Worm (Caenorhabditis elegans): Measurements from ENCODE around the gene F47H4.2.

F47H4.2 gene

ce11 chrV:17328497-17328896, 24.6 kb upstream of the F47H4.2 start, which contains the start of gene srg-44:
srg-44 (plus strand) TSS chrV:17328797.
- TF ChIP-seq med-1 (GFP tag; optimal IDR thresholded peaks at IDR 0.05; ENCODE audit: insufficient read depth) (no peak), cog-1 (tag; optimal IDR thresholded peaks at IDR 0.05) (no peak), ztf-29 (GFP tag; IDR thresholded peaks at IDR 0.05) (no peak), T22C8.4 (GFP tag; IDR thresholded peaks at IDR 0.05) (no peak), flt-1 (GFP tag; IDR thresholded peaks at IDR 0.05) (no peak), klf-2 (GFP tag; conservative IDR thresholded peaks at IDR 0.05) (no peak), ztf-23 (GFP tag; IDR thresholded peaks at IDR 0.05) (no peak), tab-1 (GFP tag; IDR thresholded peaks at IDR 0.05) (no peak), ref-1 (GFP tag; conservative IDR thresholded peaks at IDR 0.05) (no peak)

- TF ChIP-seq klf-2 (GFP tag; conservative IDR thresholded peaks at IDR 0.05) = no peak
- no peak for TF ChIP-seq ref-1 (GFP tag; conservative IDR thresholded peaks at IDR 0.05)
- TF ChIP-seq med-1 (GFP tag; optimal IDR thresholded peaks at IDR 0.05; ENCODE audit: insufficient read depth) = no peak
- no peak for TF ChIP-seq tab-1 (GFP tag; IDR thresholded peaks at IDR 0.05)
- TF ChIP-seq cog-1 (tag; optimal IDR thresholded peaks at IDR 0.05) = no peak
- TF ChIP-seq ztf-29 (GFP tag; IDR thresholded peaks at IDR 0.05) = no peak
- no peak for TF ChIP-seq ztf-23 (GFP tag; IDR thresholded peaks at IDR 0.05)
- TF ChIP-seq T22C8.4 (GFP tag; IDR thresholded peaks at IDR 0.05) = no peak
- no peak for TF ChIP-seq flt-1 (GFP tag; IDR thresholded peaks at IDR 0.05)
Measured at ce11 chrV:17331340-17331739, 21.8 kb upstream of the F47H4.2 start, which contains the start of gene fbxa-185. fbxa-185 (plus strand) TSS chrV:17331640.

ce11 chrV:17339349-17339748, 13.8 kb upstream of the F47H4.2 start:
- TF ChIP-seq med-1 (GFP tag; optimal IDR thresholded peaks at IDR 0.05; ENCODE audit: insufficient read depth) (no peak), klf-2 (GFP tag; conservative IDR thresholded peaks at IDR 0.05) (no peak), ref-1 (GFP tag; conservative IDR thresholded peaks at IDR 0.05) (no peak), flt-1 (GFP tag; IDR thresholded peaks at IDR 0.05) (no peak), ztf-23 (GFP tag; IDR thresholded peaks at IDR 0.05) (no peak), tab-1 (GFP tag; IDR thresholded peaks at IDR 0.05) (no peak), T22C8.4 (GFP tag; IDR thresholded peaks at IDR 0.05) (no peak), ztf-29 (GFP tag; IDR thresholded peaks at IDR 0.05) (no peak), cog-1 (tag; optimal IDR thresholded peaks at IDR 0.05) (no peak)

- TF ChIP-seq ztf-29 (GFP tag; IDR thresholded peaks at IDR 0.05) (no peak), klf-2 (GFP tag; conservative IDR thresholded peaks at IDR 0.05) (no peak), med-1 (GFP tag; optimal IDR thresholded peaks at IDR 0.05; ENCODE audit: insufficient read depth) (no peak), cog-1 (tag; optimal IDR thresholded peaks at IDR 0.05) (no peak)
Measured at ce11 chrV:17344876-17345275, 8.2 kb upstream of the F47H4.2 start, which contains the start of the genes fbxa-188 and fbxa-189. fbxa-188 (minus strand) TSS chrV:17344926. fbxa-189 (plus strand) TSS chrV:17345214.

- no peak for TF ChIP-seq ref-1 (GFP tag; conservative IDR thresholded peaks at IDR 0.05)
- TF ChIP-seq T22C8.4 (GFP tag; IDR thresholded peaks at IDR 0.05) = no peak
- TF ChIP-seq ztf-23 (GFP tag; IDR thresholded peaks at IDR 0.05) = no peak
- no peak for TF ChIP-seq flt-1 (GFP tag; IDR thresholded peaks at IDR 0.05)
- no peak for TF ChIP-seq ztf-29 (GFP tag; IDR thresholded peaks at IDR 0.05)
- no peak for TF ChIP-seq klf-2 (GFP tag; conservative IDR thresholded peaks at IDR 0.05)
- TF ChIP-seq tab-1 (GFP tag; IDR thresholded peaks at IDR 0.05) = no peak
- no peak for TF ChIP-seq med-1 (GFP tag; optimal IDR thresholded peaks at IDR 0.05; ENCODE audit: insufficient read depth)
- TF ChIP-seq cog-1 (tag; optimal IDR thresholded peaks at IDR 0.05) = no peak
Measured at ce11 chrV:17347602-17348001, 5.5 kb upstream of the F47H4.2 start, which contains the start of gene skr-5. skr-5 (plus strand) TSS chrV:17347902.

ce11 chrV:17350093-17350492, 3.0 kb upstream of the F47H4.2 start, which contains the start of gene lsy-27:
lsy-27 (minus strand) TSS chrV:17350193.
- no peak for TF ChIP-seq ref-1 (GFP tag; conservative IDR thresholded peaks at IDR 0.05)
- no peak for TF ChIP-seq med-1 (GFP tag; optimal IDR thresholded peaks at IDR 0.05; ENCODE audit: insufficient read depth)
- no peak for TF ChIP-seq T22C8.4 (GFP tag; IDR thresholded peaks at IDR 0.05)
- no peak for TF ChIP-seq klf-2 (GFP tag; conservative IDR thresholded peaks at IDR 0.05)
- no peak for TF ChIP-seq cog-1 (tag; optimal IDR thresholded peaks at IDR 0.05)
- no peak for TF ChIP-seq ztf-23 (GFP tag; IDR thresholded peaks at IDR 0.05)
- TF ChIP-seq flt-1 (GFP tag; IDR thresholded peaks at IDR 0.05) = no peak
- no peak for TF ChIP-seq ztf-29 (GFP tag; IDR thresholded peaks at IDR 0.05)
- no peak for TF ChIP-seq tab-1 (GFP tag; IDR thresholded peaks at IDR 0.05)

ce11 chrV:17376639-17377038, 23.5 kb downstream of the F47H4.2 start, which contains the start of gene Y20C6A.1:
Y20C6A.1 (minus strand) TSS chrV:17376745.
- TF ChIP-seq ztf-29 (GFP tag; IDR thresholded peaks at IDR 0.05) (no peak), T22C8.4 (GFP tag; IDR thresholded peaks at IDR 0.05) (no peak), ref-1 (GFP tag; conservative IDR thresholded peaks at IDR 0.05) (no peak), cog-1 (tag; optimal IDR thresholded peaks at IDR 0.05) (no peak), ztf-23 (GFP tag; IDR thresholded peaks at IDR 0.05) (no peak), flt-1 (GFP tag; IDR thresholded peaks at IDR 0.05) (no peak), tab-1 (GFP tag; IDR thresholded peaks at IDR 0.05) (no peak), klf-2 (GFP tag; conservative IDR thresholded peaks at IDR 0.05) (no peak), med-1 (GFP tag; optimal IDR thresholded peaks at IDR 0.05; ENCODE audit: insufficient read depth) (no peak)

ce11 chrV:17377140-17377539, 24.0 kb downstream of the F47H4.2 start, which contains the start of gene fbxb-7:
fbxb-7 (plus strand) TSS chrV:17377406.
- no peak for TF ChIP-seq med-1 (GFP tag; optimal IDR thresholded peaks at IDR 0.05; ENCODE audit: insufficient read depth)
- TF ChIP-seq flt-1 (GFP tag; IDR thresholded peaks at IDR 0.05) = no peak
- no peak for TF ChIP-seq ztf-29 (GFP tag; IDR thresholded peaks at IDR 0.05)
- no peak for TF ChIP-seq ztf-23 (GFP tag; IDR thresholded peaks at IDR 0.05)
- no peak for TF ChIP-seq tab-1 (GFP tag; IDR thresholded peaks at IDR 0.05)
- TF ChIP-seq klf-2 (GFP tag; conservative IDR thresholded peaks at IDR 0.05) = no peak
- no peak for TF ChIP-seq cog-1 (tag; optimal IDR thresholded peaks at IDR 0.05)
- TF ChIP-seq T22C8.4 (GFP tag; IDR thresholded peaks at IDR 0.05) = no peak
- TF ChIP-seq ref-1 (GFP tag; conservative IDR thresholded peaks at IDR 0.05) = no peak

- TF ChIP-seq tab-1 (GFP tag; IDR thresholded peaks at IDR 0.05) = no peak
- no peak for TF ChIP-seq cog-1 (tag; optimal IDR thresholded peaks at IDR 0.05)
- no peak for TF ChIP-seq T22C8.4 (GFP tag; IDR thresholded peaks at IDR 0.05)
- TF ChIP-seq med-1 (GFP tag; optimal IDR thresholded peaks at IDR 0.05; ENCODE audit: insufficient read depth) = no peak
- TF ChIP-seq flt-1 (GFP tag; IDR thresholded peaks at IDR 0.05) = no peak
- TF ChIP-seq klf-2 (GFP tag; conservative IDR thresholded peaks at IDR 0.05) = no peak
- no peak for TF ChIP-seq ztf-23 (GFP tag; IDR thresholded peaks at IDR 0.05)
- TF ChIP-seq ztf-29 (GFP tag; IDR thresholded peaks at IDR 0.05) = no peak
- TF ChIP-seq ref-1 (GFP tag; conservative IDR thresholded peaks at IDR 0.05) = no peak
Measured at ce11 chrV:17379932-17380331, 26.8 kb downstream of the F47H4.2 start, which contains the start of gene Y20C6A.4. Y20C6A.4 (plus strand) TSS chrV:17380232.

Measured in whole organism, midembryonic.